Fruit fly (Drosophila melanogaster): ENCODE data around the gene HGTX.
A peak's percentile ranks its signal among the peaks of the same experiment; 100 is the strongest.

The HGTX gene

DNA sequence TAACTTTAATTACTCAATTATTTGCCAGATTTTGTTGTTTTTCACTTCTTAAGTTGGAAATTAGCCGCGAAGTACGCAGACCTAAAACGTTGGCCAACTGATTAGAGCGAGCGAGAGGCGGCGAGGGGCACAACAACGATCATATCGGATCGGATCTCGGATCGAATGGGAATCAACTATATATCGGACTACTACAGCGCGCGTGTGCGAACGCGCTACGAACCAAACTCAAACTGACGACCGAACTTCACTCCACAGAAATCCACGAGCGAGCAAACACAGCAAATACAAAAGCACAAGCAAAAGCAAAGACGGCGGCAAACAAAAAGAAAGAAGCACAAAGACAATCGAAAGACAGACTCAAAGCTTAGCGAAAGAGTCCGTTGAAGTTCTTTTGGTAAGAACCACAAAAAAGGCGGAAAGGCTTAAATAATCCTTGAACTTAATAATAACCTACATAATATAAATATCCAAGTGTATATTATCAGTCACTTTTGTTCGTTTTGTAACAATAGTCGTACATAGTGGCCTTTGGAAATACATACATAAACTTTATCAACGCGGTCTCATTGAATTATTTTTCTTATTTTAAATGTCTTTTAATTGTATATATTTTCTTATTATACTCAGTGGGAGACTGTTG, 63.2 kb downstream of the HGTX start, which contains the start of the genes bbg and CG43246:
Gene bbg (minus strand): TSS at position 235 of the 643 bp plus-strand sequence.
Gene CG43246 (plus strand): TSS at position 593 of the 643 bp plus-strand sequence.
- TF ChIP-seq CG32121 (GFP tag; IDR thresholded peaks at IDR 0.05) = peak; percentile 18; the same call in 1 of the 2 replicates
- no peak for TF ChIP-seq CG17806 (tag; optimal IDR thresholded peaks at IDR 0.05)
- TF ChIP-seq CG4496 (GFP tag; IDR thresholded peaks at IDR 0.05) = peak; percentile 64; the same call in 1 of the 3 replicates
- peak; percentile 46; the same call in 1 of the 2 replicates for TF ChIP-seq Ets98B (GFP tag; IDR thresholded peaks at IDR 0.05)
- peak; percentile 3 for TF ChIP-seq EcR (GFP tag; optimal IDR thresholded peaks at IDR 0.05)

DNA sequence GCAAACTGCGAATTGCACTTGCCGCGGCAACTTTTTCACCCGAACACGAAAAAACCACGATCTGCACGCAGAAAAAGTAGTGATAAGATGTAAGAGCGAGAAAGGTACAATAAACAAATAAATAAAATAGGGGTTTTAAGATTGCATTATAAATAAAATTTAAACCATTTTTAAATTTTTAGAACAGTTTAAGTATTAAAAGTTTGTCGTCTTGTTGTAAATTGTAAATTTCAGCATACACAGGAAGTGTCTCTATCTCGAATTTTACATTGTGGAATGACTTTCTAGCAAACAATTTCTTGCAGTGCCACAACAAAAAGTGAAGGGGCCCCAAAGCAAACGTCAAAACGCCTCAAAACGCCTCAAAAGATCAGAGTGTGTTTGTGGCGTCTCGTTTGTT, 64.7 kb downstream of the HGTX start:
- TF ChIP-seq CG34367 (tag; optimal IDR thresholded peaks at IDR 0.05) (peak; percentile 40), rn (GFP tag; IDR thresholded peaks at IDR 0.05) (no peak), Pif1A (GFP tag; optimal IDR thresholded peaks at IDR 0.05) (peak; percentile 67), fd96Ca (GFP tag; IDR thresholded peaks at IDR 0.05) (no peak; the same call in 2 of the 3 replicates), EcR (GFP tag; optimal IDR thresholded peaks at IDR 0.05) (no peak), CG14655 (GFP tag; optimal IDR thresholded peaks at IDR 0.05) (peak; percentile 85), CG12605 (GFP tag; IDR thresholded peaks at IDR 0.05) (peak; percentile 62; the same call in 1 of the 2 replicates), Pif1B (GFP tag; optimal IDR thresholded peaks at IDR 0.05) (peak; percentile 35), D1 (tag; optimal IDR thresholded peaks at IDR 0.05) (peak; percentile 9), gl (tag; optimal IDR thresholded peaks at IDR 0.05) (no peak), CG15710 (tag; optimal IDR thresholded peaks at IDR 0.05) (peak; percentile 48), CG8159 (tag; optimal IDR thresholded peaks at IDR 0.05) (peak; percentile 68), CG9948 (tag; optimal IDR thresholded peaks at IDR 0.05) (peak; percentile 65), CG8301 (tag; optimal IDR thresholded peaks at IDR 0.05) (peak; percentile 87), Snoo (tag; optimal IDR thresholded peaks at IDR 0.05) (peak; percentile 7), Ets98B (GFP tag; IDR thresholded peaks at IDR 0.05) (peak; percentile 71), CG4496 (GFP tag; IDR thresholded peaks at IDR 0.05) (peak; percentile 64; the same call in 2 of the 3 replicates), CG17806 (tag; optimal IDR thresholded peaks at IDR 0.05) (peak; percentile 50), CG10348 (GFP tag; IDR thresholded peaks at IDR 0.05) (no peak), CG32121 (GFP tag; IDR thresholded peaks at IDR 0.05) (peak; percentile 79), CG13204 (GFP tag; optimal IDR thresholded peaks at IDR 0.05) (no peak)
